Worm (Caenorhabditis elegans): Measurements from ENCODE around the gene npp-5.

The npp-5 gene

ce11 chrII:11604613-11605012 lies 5.0 kb upstream of the npp-5 start:
- TF ChIP-seq tbx-2 (tag; optimal IDR thresholded peaks at IDR 0.05) (no peak), elt-2 (tag; optimal IDR thresholded peaks at IDR 0.05) (peak; percentile 82), ztf-11 (tag; optimal IDR thresholded peaks at IDR 0.05) (no peak), ceh-82 (tag; optimal IDR thresholded peaks at IDR 0.05) (no peak), lsy-12 (tag; optimal IDR thresholded peaks at IDR 0.05) (no peak), eor-1 (tag; optimal IDR thresholded peaks at IDR 0.05) (no peak), pqm-1 (tag; optimal IDR thresholded peaks at IDR 0.05) (peak; percentile 67), pha-4 (tag; optimal IDR thresholded peaks at IDR 0.05) (peak; percentile 58)

ce11 chrII:11602387-11602960 lies 2.9 kb upstream of the npp-5 start:
- TF ChIP-seq nhr-77 (tag; optimal IDR thresholded peaks at IDR 0.05) = no peak
- no peak for TF ChIP-seq nhr-11 (tag; optimal IDR thresholded peaks at IDR 0.05)
- TF ChIP-seq nfya-1 (tag; optimal IDR thresholded peaks at IDR 0.05; ENCODE audit: insufficient read depth) = peak; percentile 68
- no peak for TF ChIP-seq unc-62 (GFP tag; optimal IDR thresholded peaks at IDR 0.05)
- no peak for TF ChIP-seq ama-1 (optimal IDR thresholded peaks at IDR 0.05)
- TF ChIP-seq nhr-67 (tag; optimal IDR thresholded peaks at IDR 0.05) = no peak
- no peak for TF ChIP-seq egl-5 (tag; optimal IDR thresholded peaks at IDR 0.05)
- TF ChIP-seq mdl-1 (tag; optimal IDR thresholded peaks at IDR 0.05) = no peak
- TF ChIP-seq nhr-76 (tag; optimal IDR thresholded peaks at IDR 0.05) = no peak
- TF ChIP-seq nhr-28 (tag; optimal IDR thresholded peaks at IDR 0.05) = no peak
- TF ChIP-seq ceh-28 (tag; optimal IDR thresholded peaks at IDR 0.05) = no peak
- TF ChIP-seq fos-1 (tag; optimal IDR thresholded peaks at IDR 0.05) = no peak
- TF ChIP-seq ztf-4 (tag; optimal IDR thresholded peaks at IDR 0.05) = no peak
- TF ChIP-seq nhr-43 (tag; optimal IDR thresholded peaks at IDR 0.05; ENCODE audit: poor library complexity, severe bottlenecking) = no peak
- peak; percentile 25 for TF ChIP-seq pha-4 (tag; optimal IDR thresholded peaks at IDR 0.05)

DNA sequence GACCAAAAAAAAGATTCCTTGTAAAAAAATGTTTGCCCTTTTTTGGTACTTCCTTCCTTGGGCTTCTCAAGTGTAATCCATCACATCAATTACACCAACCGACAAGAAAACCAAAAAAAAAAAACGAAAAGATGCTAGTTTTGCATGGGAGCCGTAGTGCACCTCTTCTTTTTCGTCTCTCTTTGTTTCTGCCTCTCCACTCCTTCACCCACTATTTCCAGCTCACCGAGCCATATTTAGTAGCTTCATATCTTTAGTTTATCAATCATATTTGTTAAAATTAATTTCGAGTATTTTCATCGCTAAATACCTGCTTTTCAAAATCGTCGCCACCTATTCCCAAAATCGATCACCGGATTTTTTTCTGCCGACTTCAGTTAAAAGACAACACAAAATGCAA lies 1.1 kb upstream of the npp-5 start, which contains the start of gene F07A11.4:
TSS of gene F07A11.4 (plus strand) at position 301 of the 400 bp plus-strand sequence.
- TF ChIP-seq lin-39 (tag; optimal IDR thresholded peaks at IDR 0.05) (peak; percentile 7), eor-1 (tag; optimal IDR thresholded peaks at IDR 0.05) (no peak), sea-2 (GFP tag; optimal IDR thresholded peaks at IDR 0.05) (no peak), ama-1 (optimal IDR thresholded peaks at IDR 0.05) (no peak)

ce11 chrII:11596157-11596740 lies 3.4 kb downstream of the npp-5 start:
- TF ChIP-seq ceh-28 (tag; optimal IDR thresholded peaks at IDR 0.05) = peak; percentile 23
- peak; percentile 27 for TF ChIP-seq pqm-1 (tag; optimal IDR thresholded peaks at IDR 0.05)
- TF ChIP-seq elt-2 (tag; optimal IDR thresholded peaks at IDR 0.05) = peak; percentile 73
- TF ChIP-seq jun-1 (tag; optimal IDR thresholded peaks at IDR 0.05) = no peak
- TF ChIP-seq nhr-11 (tag; optimal IDR thresholded peaks at IDR 0.05) = no peak

- TF ChIP-seq lin-39 (tag; optimal IDR thresholded peaks at IDR 0.05) (peak; percentile 24), ztf-11 (tag; optimal IDR thresholded peaks at IDR 0.05) (no peak), fos-1 (tag; optimal IDR thresholded peaks at IDR 0.05) (no peak), nhr-11 (tag; optimal IDR thresholded peaks at IDR 0.05) (no peak), zag-1 (tag; optimal IDR thresholded peaks at IDR 0.05) (no peak), ceh-9 (tag; optimal IDR thresholded peaks at IDR 0.05) (no peak), elt-3 (tag; optimal IDR thresholded peaks at IDR 0.05) (no peak), ceh-28 (tag; optimal IDR thresholded peaks at IDR 0.05) (no peak), jun-1 (tag; optimal IDR thresholded peaks at IDR 0.05) (no peak), nhr-23 (tag; optimal IDR thresholded peaks at IDR 0.05) (no peak), eor-1 (tag; optimal IDR thresholded peaks at IDR 0.05) (no peak), mml-1 (tag; optimal IDR thresholded peaks at IDR 0.05) (no peak), lin-15B (tag; optimal IDR thresholded peaks at IDR 0.05) (peak; percentile 1), mdl-1 (tag; optimal IDR thresholded peaks at IDR 0.05) (peak; percentile 45)
These were observed 4.1 kb downstream of the npp-5 start, which contains the start of gene gfat-1 for ce11 chrII:11595368-11595996. TSS of gene gfat-1 (minus strand) at chrII:11595418.

Data from whole organism, L3 larva.